Worm (Caenorhabditis elegans): ENCODE measurements around the gene E01G6.2.
"Not testable (repeated sequence)": the region's sequence is repeated elsewhere in the genome, so short reads cannot be mapped to it uniquely, and the experiment has no call there.

E01G6.2 gene

DNA sequence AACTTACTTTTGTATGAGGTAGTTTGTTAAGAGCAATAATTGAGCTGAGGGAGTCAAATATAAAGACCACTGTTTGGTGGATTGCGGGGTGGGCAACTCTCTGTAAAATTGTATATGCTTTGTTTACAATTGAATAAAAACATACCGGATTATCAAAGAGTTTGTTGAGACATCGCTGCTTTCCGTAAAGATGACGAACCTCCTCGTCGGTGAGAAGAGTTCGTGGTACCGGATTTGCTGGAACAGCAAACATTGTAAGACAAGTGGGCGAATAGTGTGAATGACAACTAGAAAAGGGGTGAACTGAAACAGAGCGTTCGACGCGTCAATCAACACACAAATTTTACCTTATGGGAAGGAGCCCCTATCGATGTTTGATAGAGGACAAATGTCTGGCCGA is 39.9 kb downstream of the E01G6.2 start, which contains the start of gene W06D11.2:
Gene W06D11.2 (minus strand): TSS at position 339 of the 400 bp plus-strand sequence.
- TF ChIP-seq Y67H2A.10 (GFP tag; conservative IDR thresholded peaks at IDR 0.05) (no peak), lir-1 (GFP tag; conservative IDR thresholded peaks at IDR 0.05) (no peak)

DNA sequence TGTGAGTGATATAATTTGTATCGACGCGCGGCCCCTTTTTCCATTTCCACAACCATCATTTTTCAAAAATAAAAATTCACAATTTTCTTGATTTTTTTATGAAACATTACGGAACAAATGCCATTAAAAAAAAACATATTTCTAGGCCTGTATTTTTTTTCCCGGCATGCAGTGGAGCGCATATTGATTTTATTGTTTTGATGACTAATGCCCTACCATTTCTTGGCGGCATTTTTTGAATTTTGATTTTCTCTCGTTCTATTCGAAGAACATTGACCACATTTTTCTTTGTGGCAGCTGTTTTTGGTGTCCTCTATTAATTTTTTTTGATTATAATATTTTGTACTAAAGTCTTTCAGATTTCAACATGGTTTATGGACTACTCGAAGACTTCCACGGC is 41.9 kb downstream of the E01G6.2 start, which contains the start of gene W06D11.3:
Gene W06D11.3 (plus strand): TSS at position 360 of the 400 bp plus-strand sequence.
- TF ChIP-seq efl-1 (GFP tag; optimal IDR thresholded peaks at IDR 0.05), result peak; percentile 73
- TF ChIP-seq hmg-1.2 (GFP tag; IDR thresholded peaks at IDR 0.05), result peak; percentile 26; the same call in 1 of the 2 replicates
- TF ChIP-seq madf-8 (GFP tag; conservative IDR thresholded peaks at IDR 0.05), result peak; percentile 78
- TF ChIP-seq hlh-12 (tag; optimal IDR thresholded peaks at IDR 0.05), result no peak
- TF ChIP-seq madf-6 (GFP tag; IDR thresholded peaks at IDR 0.05), result peak; percentile 69

- TF ChIP-seq B0035.1 (tag; optimal IDR thresholded peaks at IDR 0.05), result no peak
- no peak for TF ChIP-seq F37B4.10 (GFP tag; IDR thresholded peaks at IDR 0.05)
- no peak for TF ChIP-seq egl-44 (GFP tag; IDR thresholded peaks at IDR 0.05)
- no peak for TF ChIP-seq T26A5.8 (tag; optimal IDR thresholded peaks at IDR 0.05)
- no peak for TF ChIP-seq sdz-38 (tag; optimal IDR thresholded peaks at IDR 0.05)
Measured at ce11 chrX:12299834-12300233, 43.4 kb downstream of the E01G6.2 start, which contains the start of gene W06D11.5. Gene W06D11.5 (plus strand): TSS chrX:12300134.

ce11 chrX:12302755-12303154 is 46.3 kb downstream of the E01G6.2 start, which contains the start of gene dot-1.3:
Gene dot-1.3 (minus strand): TSS chrX:12302855.
- TF ChIP-seq hmg-1.2 (GFP tag; IDR thresholded peaks at IDR 0.05); F10E7.11 (tag; optimal IDR thresholded peaks at IDR 0.05); efl-1 (GFP tag; optimal IDR thresholded peaks at IDR 0.05): not testable (repeated sequence)

DNA sequence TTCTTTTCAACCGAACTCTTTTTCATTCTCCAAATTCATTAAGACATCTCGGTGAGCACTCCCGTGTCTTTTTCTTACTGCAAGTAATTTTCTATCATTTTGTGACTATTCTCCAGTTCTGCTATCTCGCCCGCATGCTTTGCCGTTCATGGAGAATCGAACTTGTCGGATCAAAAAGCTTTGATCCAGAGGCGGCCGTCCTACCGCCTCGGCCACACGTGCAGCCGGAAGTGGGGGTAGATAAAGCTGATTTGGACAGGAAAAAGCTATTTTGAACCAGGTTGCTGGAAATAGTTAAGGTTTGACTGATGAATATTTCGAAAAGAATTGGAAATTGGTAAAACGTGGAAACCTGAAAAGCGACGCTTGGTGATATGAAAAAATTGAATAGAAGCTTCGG is 47.8 kb downstream of the E01G6.2 start:
- TF ChIP-seq F23B12.7 (tag; optimal IDR thresholded peaks at IDR 0.05; ENCODE audit: insufficient read depth) (no peak), let-526 (GFP tag; IDR thresholded peaks at IDR 0.05) (no peak), Y56A3A.18 (GFP tag; IDR thresholded peaks at IDR 0.05) (no peak), tbp1 (GFP tag; optimal IDR thresholded peaks at IDR 0.05) (peak; percentile 76), B0261.1 (tag; optimal IDR thresholded peaks at IDR 0.05) (peak; percentile 24), lin-26 (GFP tag; IDR thresholded peaks at IDR 0.05) (no peak), ceh-91 (GFP tag; IDR thresholded peaks at IDR 0.05) (no peak), lag-1 (GFP tag; IDR thresholded peaks at IDR 0.05) (peak; percentile 72; the same call in 1 of the 2 replicates), F55B11.4 (tag; optimal IDR thresholded peaks at IDR 0.05; ENCODE audit: borderline replicate concordance, insufficient read depth) (no peak), lir-1 (GFP tag; conservative IDR thresholded peaks at IDR 0.05) (no peak), B0019.2 (GFP tag; conservative IDR thresholded peaks at IDR 0.05) (no peak), die-1 (tag; optimal IDR thresholded peaks at IDR 0.05) (no peak), athp-1 (tag; optimal IDR thresholded peaks at IDR 0.05) (no peak), hlh-12 (tag; optimal IDR thresholded peaks at IDR 0.05) (no peak), K11D2.4 (GFP tag; IDR thresholded peaks at IDR 0.05) (0 out of 2 replicates have a peak, but pooled peaks have one; percentile 64), lsl-1 (GFP tag; optimal IDR thresholded peaks at IDR 0.05) (no peak), T26A5.8 (tag; optimal IDR thresholded peaks at IDR 0.05) (no peak), hrde-1 (tag; optimal IDR thresholded peaks at IDR 0.05; ENCODE audit: borderline replicate concordance) (no peak), F52B5.7 (tag; optimal IDR thresholded peaks at IDR 0.05) (no peak), cebp-1 (GFP tag; IDR thresholded peaks at IDR 0.05) (no peak), cebp-1 (tag; optimal IDR thresholded peaks at IDR 0.05) (no peak), K12H6.12 (tag; optimal IDR thresholded peaks at IDR 0.05) (no peak), snpc-1.3 (tag; optimal IDR thresholded peaks at IDR 0.05; ENCODE audit: insufficient read depth) (no peak), pha-4 (tag; optimal IDR thresholded peaks at IDR 0.05) (no peak), ceh-100 (GFP tag; IDR thresholded peaks at IDR 0.05) (no peak), F39B2.1 (GFP tag; IDR thresholded peaks at IDR 0.05) (no peak), somi-1 (GFP tag; optimal IDR thresholded peaks at IDR 0.05) (no peak), rpc-1 (optimal IDR thresholded peaks at IDR 0.05) (peak; percentile 34), rpc-1 (tag; optimal IDR thresholded peaks at IDR 0.05) (peak; percentile 68), madf-10 (tag; optimal IDR thresholded peaks at IDR 0.05) (no peak), madf-3 (GFP tag; IDR thresholded peaks at IDR 0.05) (no peak)

All from whole organism, young adult.